Worm (Caenorhabditis elegans) whole organism, young adult: Measurements from ENCODE around the gene him-5.

ENCODE experiments used
- B0019.2 ChIP-seq: fragments of 200-800 bp; sonication (Bioruptor generic); conservative IDR thresholded peaks from 2 replicates; pipeline ENCODE4 v1.3.6; 2022; ENCODE audit warnings: missing genetic modification reagents, missing genetic modification characterization, missing compliant biosample characterization
- B0261.1 ChIP-seq: sonication (generic microtip); optimal IDR thresholded peaks from 2 replicates; lab custom pipeline; 2016; ENCODE audit warnings: mild to moderate bottlenecking, missing genetic modification characterization, moderate library complexity, missing compliant biosample characterization
- B0336.3 ChIP-seq: fragments of 200-800 bp; sonication (Bioruptor generic); IDR thresholded peaks from 2 replicates; pipeline ENCODE4 v1.3.6; 2022; ENCODE audit warnings: missing genetic modification characterization, missing compliant biosample characterization
- C17E4.6 ChIP-seq: fragments of 200-800 bp; sonication (Bioruptor generic); IDR thresholded peaks from 2 replicates; pipeline ENCODE4 v1.3.6; 2022; ENCODE audit warnings: missing genetic modification reagents, missing genetic modification characterization, missing compliant biosample characterization
- D2030.7 ChIP-seq: fragments of 200-800 bp; sonication (Bioruptor generic); IDR thresholded peaks from 2 replicates; pipeline ENCODE4 v1.3.6; 2022; ENCODE audit warnings: missing genetic modification reagents, missing genetic modification characterization, missing compliant biosample characterization
- F22D6.2 ChIP-seq: sonication (generic microtip); optimal IDR thresholded peaks from 2 replicates; lab custom pipeline; 2016; ENCODE audit warnings: mild to moderate bottlenecking, missing genetic modification characterization, missing compliant biosample characterization
- F37B4.10 ChIP-seq: fragments of 200-800 bp; sonication (Bioruptor generic); IDR thresholded peaks from 2 replicates; pipeline ENCODE4 v1.3.6; 2022; ENCODE audit warnings: missing genetic modification characterization, missing compliant biosample characterization
- F49E8.2 ChIP-seq: sonication (generic microtip); optimal IDR thresholded peaks from 3 replicates; lab custom pipeline; 2017; ENCODE audit warnings: missing genetic modification characterization, mild to moderate bottlenecking, missing compliant biosample characterization, antibody characterized with exemption, moderate library complexity; ENCODE audit not compliant: insufficient read depth
- F52B5.7 ChIP-seq: sonication (generic microtip); optimal IDR thresholded peaks from 2 replicates; lab custom pipeline; 2016; ENCODE audit warnings: mild to moderate bottlenecking, missing genetic modification characterization, missing compliant biosample characterization
- F57A8.1 ChIP-seq: fragments of 200-800 bp; sonication (Bioruptor generic); optimal IDR thresholded peaks from 2 replicates; lab custom pipeline; 2018; ENCODE audit warnings: mild to moderate bottlenecking, missing genetic modification characterization, moderate library complexity, missing compliant biosample characterization
- K12H6.12 ChIP-seq: fragments of 200-800 bp; sonication (Bioruptor generic); optimal IDR thresholded peaks from 2 replicates; lab custom pipeline; 2018; ENCODE audit warnings: mild to moderate bottlenecking, missing genetic modification characterization, missing compliant biosample characterization
- Y53F4B.3 ChIP-seq: fragments of 200-800 bp; sonication (Bioruptor generic); IDR thresholded peaks from 2 replicates; pipeline ENCODE4 v1.3.6; 2022; ENCODE audit warnings: missing genetic modification reagents, missing genetic modification characterization, missing compliant biosample characterization
- Y79H2A.3 ChIP-seq: fragments of 200-800 bp; sonication (Bioruptor generic); conservative IDR thresholded peaks from 2 replicates; pipeline ENCODE4 v1.3.6; 2022; ENCODE audit warnings: missing genetic modification reagents, missing genetic modification characterization, missing compliant biosample characterization
- atf-7 ChIP-seq: sonication (generic microtip); optimal IDR thresholded peaks from 2 replicates; lab custom pipeline; 2017; ENCODE audit warnings: mild to moderate bottlenecking, missing genetic modification characterization, missing compliant biosample characterization
- bed-2 ChIP-seq: fragments of 200-800 bp; sonication (Bioruptor generic); IDR thresholded peaks from 2 replicates; pipeline ENCODE4 v1.3.6; 2022; ENCODE audit warnings: missing genetic modification reagents, missing genetic modification characterization, missing compliant biosample characterization
- ceh-27 ChIP-seq: fragments of 200-800 bp; sonication (Bioruptor generic); optimal IDR thresholded peaks from 2 replicates; lab custom pipeline; 2018; ENCODE audit warnings: mild to moderate bottlenecking, missing genetic modification characterization, moderate library complexity, missing compliant biosample characterization
- ceh-58 ChIP-seq: fragments of 200-800 bp; sonication (Bioruptor generic); IDR thresholded peaks from 2 replicates; pipeline ENCODE4 v1.3.6; 2022; ENCODE audit warnings: missing genetic modification characterization, missing compliant biosample characterization
- chd-7 ChIP-seq: sonication (generic microtip); optimal IDR thresholded peaks from 2 replicates; lab custom pipeline; 2016; ENCODE audit warnings: mild to moderate bottlenecking, missing genetic modification characterization, moderate library complexity, missing compliant biosample characterization
- die-1 ChIP-seq: sonication (generic microtip); optimal IDR thresholded peaks from 2 replicates; lab custom pipeline; 2016; ENCODE audit warnings: missing genotype, mild to moderate bottlenecking, missing genetic modification characterization, missing compliant biosample characterization
- dpl-1 ChIP-seq: fragments of 150-350 bp; optimal IDR thresholded peaks from 2 replicates; lab custom pipeline; 2014; ENCODE audit warnings: missing biosample characterization, missing genetic modification reagents, missing genetic modification characterization
- egrh-3 ChIP-seq: fragments of 200-800 bp; sonication (Bioruptor generic); IDR thresholded peaks from 2 replicates; pipeline ENCODE4 v1.3.6; 2022; ENCODE audit warnings: missing genetic modification reagents, missing genetic modification characterization, missing compliant biosample characterization
- ets-4 ChIP-seq: fragments of 200-800 bp; sonication (Bioruptor generic); optimal IDR thresholded peaks from 2 replicates; lab custom pipeline; 2018; ENCODE audit warnings: mild to moderate bottlenecking, missing genetic modification characterization, missing compliant biosample characterization
- let-607 ChIP-seq, 2 experiments: fragments of 200-800 bp in 1 of 2; sonication (Bioruptor generic) in 1 of 2; sonication (generic microtip) in 1 of 2; optimal IDR thresholded peaks; 2 replicates each; lab custom pipeline; 2016 to 2018; ENCODE audit warnings: mild to moderate bottlenecking in 2 of 2, missing compliant biosample characterization in 2 of 2, missing genetic modification characterization in 2 of 2, moderate library complexity in 2 of 2, missing genotype in 1 of 2
- lin-26 ChIP-seq: fragments of 200-800 bp; sonication (Bioruptor generic); IDR thresholded peaks from 2 replicates; pipeline ENCODE4 v1.3.6; 2022; ENCODE audit warnings: missing genetic modification reagents, missing genetic modification characterization, missing compliant biosample characterization
- lin-35 ChIP-seq, 3 experiments: fragments of 150-350 bp in 2 of 3; sonication (generic microtip) in 1 of 3; optimal IDR thresholded peaks; 2 replicates each; lab custom pipeline; 2014 to 2018; ENCODE audit warnings: missing biosample characterization in 3 of 3, missing genetic modification characterization in 3 of 3, missing genetic modification reagents in 3 of 3
- madf-10 ChIP-seq: sonication (generic microtip); optimal IDR thresholded peaks from 2 replicates; lab custom pipeline; 2016; ENCODE audit warnings: mild to moderate bottlenecking, missing genetic modification characterization, missing compliant biosample characterization
- madf-6 ChIP-seq: fragments of 200-800 bp; sonication (Bioruptor generic); IDR thresholded peaks from 2 replicates; pipeline ENCODE4 v1.3.6; 2022; ENCODE audit warnings: missing genetic modification reagents, missing genetic modification characterization, missing compliant biosample characterization
- madf-8 ChIP-seq: fragments of 200-800 bp; sonication (Bioruptor generic); conservative IDR thresholded peaks from 2 replicates; pipeline ENCODE4 v1.3.6; 2022; ENCODE audit warnings: missing genetic modification reagents, missing genetic modification characterization, missing compliant biosample characterization
- mxl-1 ChIP-seq: sonication (generic microtip); optimal IDR thresholded peaks from 2 replicates; lab custom pipeline; 2016; ENCODE audit warnings: missing genetic modification characterization, missing compliant biosample characterization
- nfya-1 ChIP-seq: sonication (generic microtip); optimal IDR thresholded peaks from 2 replicates; lab custom pipeline; 2017; ENCODE audit warnings: antibody characterized with exemption, missing compliant biosample characterization, missing genetic modification characterization, borderline replicate concordance; ENCODE audit not compliant: insufficient read depth
- nfyb-1 ChIP-seq: fragments of 200-800 bp; sonication (Bioruptor generic); IDR thresholded peaks from 2 replicates; pipeline ENCODE4 v1.3.6; 2022; ENCODE audit warnings: missing genetic modification reagents, missing genetic modification characterization, missing compliant biosample characterization
- pha-4 ChIP-seq: fragments of 150-350 bp; sonication (generic microtip); optimal IDR thresholded peaks from 2 replicates; lab custom pipeline; 2014; ENCODE audit warnings: missing biosample characterization, missing genetic modification reagents, missing genetic modification characterization
- rcor-1 ChIP-seq: fragments of 200-800 bp; sonication (Bioruptor generic); IDR thresholded peaks from 2 replicates; pipeline ENCODE4 v1.3.6; 2022; ENCODE audit warnings: missing genetic modification reagents, missing genetic modification characterization, missing compliant biosample characterization
- rec-8 ChIP-seq, 2 experiments: sonication (generic microtip); optimal IDR thresholded peaks; 2 replicates each; lab custom pipeline; 2016; ENCODE audit warnings: mild to moderate bottlenecking in 2 of 2, missing genetic modification characterization in 2 of 2, missing genetic modification reagents in 2 of 2, missing genotype in 2 of 2, missing biosample characterization in 1 of 2, missing compliant biosample characterization in 1 of 2, moderate library complexity in 1 of 2
- repo-1 ChIP-seq: sonication (generic microtip); optimal IDR thresholded peaks from 2 replicates; lab custom pipeline; 2017; ENCODE audit warnings: mild to moderate bottlenecking, missing genetic modification characterization, missing compliant biosample characterization
- sdz-38 ChIP-seq: sonication (generic microtip); optimal IDR thresholded peaks from 2 replicates; lab custom pipeline; 2016; ENCODE audit warnings: missing genotype, missing genetic modification characterization, missing compliant biosample characterization
- tlf-1 ChIP-seq: fragments of 200-800 bp; sonication (Bioruptor generic); optimal IDR thresholded peaks from 2 replicates; lab custom pipeline; 2018; ENCODE audit warnings: mild to moderate bottlenecking, missing genetic modification characterization, missing compliant biosample characterization
- ztf-28 ChIP-seq: fragments of 200-800 bp; sonication (Bioruptor generic); IDR thresholded peaks from 2 replicates; pipeline ENCODE4 v1.3.6; 2022; ENCODE audit warnings: missing genetic modification reagents, missing genetic modification characterization, missing compliant biosample characterization
- ztf-6 ChIP-seq: fragments of 200-800 bp; sonication (Bioruptor generic); IDR thresholded peaks from 2 replicates; pipeline ENCODE4 v1.3.6; 2022; ENCODE audit warnings: missing genetic modification reagents, missing genetic modification characterization, missing compliant biosample characterization

him-5 gene

DNA sequence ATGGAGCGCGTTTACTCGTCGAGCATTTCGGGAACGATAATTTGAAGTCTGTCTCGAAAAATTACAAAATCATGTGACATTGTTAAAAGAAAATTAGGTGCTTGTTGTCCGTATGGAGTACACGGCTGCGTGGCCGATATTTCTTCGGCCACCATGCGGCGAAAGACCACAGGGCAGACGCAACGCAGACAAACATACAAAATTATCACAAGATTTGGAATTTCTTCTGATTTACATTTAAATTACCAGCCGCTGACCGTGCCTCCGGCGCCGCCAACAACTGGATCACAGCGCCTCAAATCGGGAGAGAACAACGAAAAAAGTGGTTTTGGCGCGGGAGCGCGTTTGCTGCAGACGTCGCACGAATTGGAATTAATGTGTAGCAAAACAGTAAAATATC, 35.1 kb upstream of the him-5 start (continued):
- peak; percentile 85 for TF ChIP-seq C17E4.6
- peak; percentile 95 for TF ChIP-seq atf-7
- TF ChIP-seq let-607 (tag; optimal IDR thresholded peaks at IDR 0.05; lab: Kevin White, UChicago), result peak; percentile 55 to 92
- peak; percentile 67 for TF ChIP-seq madf-8 (GFP tag; lab: Robert Waterston, UW)
- TF ChIP-seq ztf-28, result peak; percentile 91
- TF ChIP-seq B0261.1, result peak; percentile 17
- TF ChIP-seq nfyb-1 (GFP tag; lab: Robert Waterston, UW), result peak; percentile 97
- TF ChIP-seq F37B4.10 (GFP tag; lab: Robert Waterston, UW), result peak; percentile 90; the same call in 1 of the 2 replicates
- peak; percentile 91 for TF ChIP-seq ztf-6 (GFP tag; lab: Robert Waterston, UW)
- peak; percentile 86 for TF ChIP-seq F22D6.2
- peak; percentile 41 for TF ChIP-seq ets-4 (GFP tag; lab: Kevin White, UChicago)
- peak; percentile 87 for TF ChIP-seq chd-7 (tag; lab: Kevin White, UChicago)
- peak; percentile 85 for TF ChIP-seq tlf-1 (GFP tag; lab: Kevin White, UChicago)
- peak; percentile 79; the same call in 1 of the 2 replicates for TF ChIP-seq egrh-3 (GFP tag; lab: Robert Waterston, UW)
- TF ChIP-seq K12H6.12 (tag; lab: Kevin White, UChicago), result peak; percentile 92

DNA sequence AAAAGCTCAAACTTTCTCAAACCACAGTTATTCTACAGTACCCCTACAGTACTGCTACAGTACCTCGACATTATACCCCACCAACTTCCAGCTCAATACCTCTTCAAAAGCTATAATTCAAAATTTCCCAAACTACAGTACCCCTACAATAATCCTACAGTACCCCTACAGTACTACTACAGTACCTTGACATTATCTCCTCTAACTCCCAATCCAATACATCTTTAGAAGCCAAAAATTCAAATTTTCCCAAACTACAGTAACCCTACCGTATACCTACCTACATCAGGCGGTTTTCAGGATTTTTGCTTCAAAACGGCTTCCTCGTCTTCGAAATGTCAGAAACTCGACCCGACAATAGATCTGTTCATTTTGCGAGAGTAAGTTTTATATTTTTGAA, 32.7 kb upstream of the him-5 start, which contains the start of gene F58D12.3:
Gene F58D12.3, plus strand, starts transcription at position 301 of the 400 bp plus-strand sequence.
- TF ChIP-seq rec-8 (tag; optimal IDR thresholded peaks at IDR 0.05; lab: Kevin White, UChicago), result no peak
- no peak for TF ChIP-seq D2030.7
- no peak for TF ChIP-seq lin-35 (GFP tag; optimal IDR thresholded peaks at IDR 0.05; lab: Kevin White, UChicago)

DNA sequence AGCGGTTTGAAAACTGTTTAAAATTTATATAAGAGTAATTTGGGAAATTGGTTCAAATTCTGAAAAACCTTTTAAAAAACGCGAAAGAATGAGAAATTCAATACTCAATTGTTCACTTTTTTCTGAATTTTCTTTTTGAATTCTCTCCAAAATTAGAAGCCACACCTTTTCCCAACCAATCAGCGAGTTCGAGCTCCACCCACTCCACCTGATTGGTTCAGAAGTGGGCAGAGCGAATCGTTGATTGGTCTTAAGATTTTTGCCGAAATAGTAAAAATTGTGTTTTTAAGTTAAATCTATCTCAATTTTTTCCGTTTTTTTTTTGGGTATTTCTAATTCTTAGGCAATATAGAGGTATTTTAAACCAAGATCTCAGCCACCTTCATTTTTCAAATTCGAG, 26.2 kb upstream of the him-5 start:
- no peak for TF ChIP-seq Y53F4B.3 (GFP tag; lab: Robert Waterston, UW)
- no peak for TF ChIP-seq rcor-1
- TF ChIP-seq mxl-1, result no peak
- no peak for TF ChIP-seq chd-7 (tag; lab: Kevin White, UChicago)
- TF ChIP-seq sdz-38 (tag; lab: Kevin White, UChicago), result no peak
- no peak for TF ChIP-seq F52B5.7
- TF ChIP-seq, all 124 proteins: peak for 0

DNA sequence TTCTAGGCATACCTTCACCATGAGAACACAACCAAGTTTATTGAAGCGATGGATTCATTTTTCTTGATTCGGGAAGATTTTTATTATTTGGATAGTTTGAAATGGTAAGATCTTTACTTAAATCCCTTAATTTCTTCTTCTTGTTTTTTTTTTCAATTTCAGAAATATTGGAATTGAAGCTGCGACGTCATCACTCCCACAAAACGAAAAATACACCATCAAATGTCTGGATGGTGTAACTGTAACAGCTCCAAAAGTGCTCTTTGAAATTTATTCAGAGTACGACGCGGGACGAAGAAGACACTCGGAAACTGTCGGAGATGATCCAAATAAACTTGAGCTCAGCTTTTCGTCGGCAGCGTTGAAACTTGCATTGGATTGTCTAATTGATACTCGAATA, 25.8 kb upstream of the him-5 start, which contains the start of gene D1086.21:
Gene D1086.21, plus strand, starts transcription at position 301 of the 400 bp plus-strand sequence.
- no peak for TF ChIP-seq B0019.2 (GFP tag; lab: Robert Waterston, UW)
- TF ChIP-seq F57A8.1 (GFP tag; lab: Kevin White, UChicago), result no peak
- TF ChIP-seq B0336.3 (GFP tag; lab: Robert Waterston, UW), result no peak
- TF ChIP-seq lin-26 (GFP tag; lab: Robert Waterston, UW), result no peak

ce11 chrV:14067816-14068296, 22.4 kb upstream of the him-5 start, which contains the start of gene D1086.17:
D1086.17 (plus strand) TSS chrV:14067866.
- TF ChIP-seq madf-6 (no peak), Y79H2A.3 (GFP tag; lab: Robert Waterston, UW) (no peak), madf-10 (no peak), die-1 (tag; lab: Kevin White, UChicago) (no peak), nfyb-1 (GFP tag; lab: Robert Waterston, UW) (no peak), pha-4 (tag; lab: Kevin White, UChicago) (no peak), dpl-1 (GFP tag; lab: Kevin White, UChicago) (no peak), ceh-58 (GFP tag; lab: Robert Waterston, UW) (no peak), ceh-27 (GFP tag; lab: Kevin White, UChicago) (no peak), F49E8.2 (no peak), lin-26 (GFP tag; lab: Robert Waterston, UW) (no peak), bed-2 (GFP tag; lab: Robert Waterston, UW) (no peak), repo-1 (tag; lab: Kevin White, UChicago) (no peak), nfya-1 (no peak)
